Fruit fly (Drosophila melanogaster): ENCODE measurements around the gene CG8813.

The CG8813 gene

dm6 chr2L:2878188-2878587 lies 8.7 kb downstream of the CG8813 start, which contains the start of the genes Prx6a and Sbat (continued):
- TF ChIP-seq hth (optimal IDR thresholded peaks at IDR 0.05) (no peak), Mad (GFP tag; optimal IDR thresholded peaks at IDR 0.05) (peak; percentile 46), kah (GFP tag; optimal IDR thresholded peaks at IDR 0.05) (peak; percentile 14), CG15514 (GFP tag; optimal IDR thresholded peaks at IDR 0.05) (peak; percentile 100), CG12744 (GFP tag; optimal IDR thresholded peaks at IDR 0.05) (peak; percentile 57), Hmr (GFP tag; optimal IDR thresholded peaks at IDR 0.05) (peak; percentile 78), CG12219 (GFP tag; optimal IDR thresholded peaks at IDR 0.05) (peak; percentile 45), Atf3 (GFP tag; optimal IDR thresholded peaks at IDR 0.05) (peak; percentile 40), jigr1 (GFP tag; IDR thresholded peaks at IDR 0.05) (no peak), lilli (GFP tag; optimal IDR thresholded peaks at IDR 0.05) (peak; percentile 98), CG12769 (tag; optimal IDR thresholded peaks at IDR 0.05) (peak; percentile 77), otp (GFP tag; IDR thresholded peaks at IDR 0.05) (no peak), CG34376 (GFP tag; optimal IDR thresholded peaks at IDR 0.05) (peak; percentile 91), CG10654 (GFP tag; optimal IDR thresholded peaks at IDR 0.05) (peak; percentile 68), CG10366 (GFP tag; IDR thresholded peaks at IDR 0.05) (peak; percentile 55; the same call in 1 of the 2 replicates), org-1 (GFP tag; optimal IDR thresholded peaks at IDR 0.05) (peak; percentile 48), Dll (GFP tag; IDR thresholded peaks at IDR 0.05; ENCODE audit: partially characterized antibody) (peak; percentile 50; the same call in 2 of the 4 replicates), Ets97D (GFP tag; optimal IDR thresholded peaks at IDR 0.05) (peak; percentile 46), so (GFP tag; IDR thresholded peaks at IDR 0.05) (no peak), da (GFP tag; optimal IDR thresholded peaks at IDR 0.05) (peak; percentile 53), vnd (GFP tag; IDR thresholded peaks at IDR 0.05; ENCODE audit: partially characterized antibody) (no peak), CG6254 (GFP tag; optimal IDR thresholded peaks at IDR 0.05) (no peak), Abd-B (GFP tag; optimal IDR thresholded peaks at IDR 0.05) (peak; percentile 79), corto (GFP tag; optimal IDR thresholded peaks at IDR 0.05) (no peak), D19A (tag; optimal IDR thresholded peaks at IDR 0.05) (peak; percentile 38), dimm (GFP tag; IDR thresholded peaks at IDR 0.05) (no peak), ac (GFP tag; optimal IDR thresholded peaks at IDR 0.05) (no peak), pnt (GFP tag; optimal IDR thresholded peaks at IDR 0.05) (peak; percentile 66), hkb (optimal IDR thresholded peaks at IDR 0.05) (peak; percentile 45), hkb (GFP tag; IDR thresholded peaks at IDR 0.05) (peak; percentile 51; the same call in 1 of the 2 replicates), bigmax (GFP tag; optimal IDR thresholded peaks at IDR 0.05) (no peak), CG7963 (GFP tag; IDR thresholded peaks at IDR 0.05; ENCODE audit: partially characterized antibody) (no peak), CG15269 (tag; optimal IDR thresholded peaks at IDR 0.05) (peak; percentile 69), ash1 (GFP tag; optimal IDR thresholded peaks at IDR 0.05) (no peak), Hr78 (GFP tag; optimal IDR thresholded peaks at IDR 0.05) (no peak), CG11504 (tag; optimal IDR thresholded peaks at IDR 0.05) (peak; percentile 69), CG6765 (GFP tag; optimal IDR thresholded peaks at IDR 0.05) (peak; percentile 9), CG12155 (GFP tag; optimal IDR thresholded peaks at IDR 0.05) (peak; percentile 64), CG16779 (GFP tag; IDR thresholded peaks at IDR 0.05) (no peak), disco-r (GFP tag; optimal IDR thresholded peaks at IDR 0.05) (peak; percentile 51)

- TF ChIP-seq CG3995 (GFP tag; optimal IDR thresholded peaks at IDR 0.05) = peak; percentile 14
- TF ChIP-seq sr (GFP tag; IDR thresholded peaks at IDR 0.05) = peak; percentile 41; the same call in 2 of the 3 replicates
- TF ChIP-seq CG6272 (GFP tag; IDR thresholded peaks at IDR 0.05) = peak; percentile 49
- TF ChIP-seq CG12219 (GFP tag; optimal IDR thresholded peaks at IDR 0.05) = peak; percentile 41
- peak; percentile 13 for TF ChIP-seq eyg (GFP tag; optimal IDR thresholded peaks at IDR 0.05)
- TF ChIP-seq nerfin-1 (tag; optimal IDR thresholded peaks at IDR 0.05) = no peak
- no peak for TF ChIP-seq pros (GFP tag; optimal IDR thresholded peaks at IDR 0.05)
- peak; percentile 25 for TF ChIP-seq caup (GFP tag; optimal IDR thresholded peaks at IDR 0.05; ENCODE audit: severe bottlenecking)
- no peak for TF ChIP-seq CG10654 (GFP tag; optimal IDR thresholded peaks at IDR 0.05)
- no peak for TF ChIP-seq CG4617 (GFP tag; optimal IDR thresholded peaks at IDR 0.05; ENCODE audit: borderline replicate concordance)
- peak; percentile 73 for TF ChIP-seq CG12769 (tag; optimal IDR thresholded peaks at IDR 0.05)
- peak; percentile 23 for TF ChIP-seq CG4820 (GFP tag; optimal IDR thresholded peaks at IDR 0.05)
- TF ChIP-seq E2f1 (GFP tag; IDR thresholded peaks at IDR 0.05) = peak; percentile 63
- peak; percentile 51 for TF ChIP-seq gem (tag; optimal IDR thresholded peaks at IDR 0.05)
- TF ChIP-seq CG6791 (GFP tag; IDR thresholded peaks at IDR 0.05; ENCODE audit: partially characterized antibody) = 0 out of 3 replicates have a peak, but pooled peaks have one; percentile 32
These were observed 9.4 kb downstream of the CG8813 start, which contains the start of gene RabGGTb for dm6 chr2L:2878859-2879258. RabGGTb (plus strand) TSS chr2L:2879112.
